Fruit fly (Drosophila melanogaster): ENCODE results near the gene Slu7.

DNA sequence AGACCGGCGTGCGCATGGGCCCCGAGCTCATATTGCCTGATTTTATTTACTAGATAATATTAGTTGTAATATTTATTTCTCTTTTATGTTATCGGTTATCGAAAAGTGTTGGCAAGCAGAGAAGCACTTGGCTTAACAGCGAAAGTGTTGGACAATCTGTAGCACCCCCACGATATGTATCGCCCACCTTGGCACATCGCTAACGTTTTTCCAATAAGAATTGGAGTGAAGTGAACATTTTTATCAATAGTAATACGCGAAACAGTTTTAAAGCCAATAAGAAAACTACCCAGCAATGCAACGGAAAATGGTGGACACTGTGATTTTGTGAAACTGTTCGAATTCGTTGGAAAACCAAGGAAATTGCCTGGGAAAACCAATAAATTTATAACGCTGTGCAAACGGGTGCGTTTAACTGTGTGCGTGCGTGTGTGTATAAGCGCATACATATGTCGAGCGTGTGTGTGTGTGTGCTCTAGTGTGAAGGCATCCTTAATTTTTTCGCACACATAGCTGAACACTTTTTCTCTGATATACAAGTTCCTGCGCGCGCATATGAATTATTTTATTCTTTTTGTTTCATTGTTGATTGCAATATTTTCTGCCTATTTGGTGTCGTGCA, at the start of gene Slu7, which contains the start of gene Pkc98E:
- TF ChIP-seq CG8478 (optimal IDR thresholded peaks at IDR 0.05) = no peak
- TF ChIP-seq CTCF (optimal IDR thresholded peaks at IDR 0.05) = no peak
